Worm (Caenorhabditis elegans) whole organism, L2 larva: ENCODE results near the gene col-129.
A peak's percentile ranks its signal among the peaks of the same experiment; 100 is the strongest.

Experiments used
- C34F6.9 ChIP-seq: fragments of 150-350 bp; optimal IDR thresholded peaks from 2 replicates; lab custom pipeline; 2014; ENCODE audit warnings: missing biosample characterization, missing genetic modification characterization
- F13H6.1 ChIP-seq: sonication (generic microtip); optimal IDR thresholded peaks from 2 replicates; lab custom pipeline; 2016; ENCODE audit warnings: missing genetic modification characterization, missing compliant biosample characterization
- R02D3.7 ChIP-seq: fragments of 150-350 bp; optimal IDR thresholded peaks from 2 replicates; lab custom pipeline; 2014; ENCODE audit warnings: missing biosample characterization, missing genetic modification characterization
- Y55F3AM.14 ChIP-seq: fragments of 200-800 bp; sonication (Bioruptor generic); optimal IDR thresholded peaks from 2 replicates; lab custom pipeline; 2018; ENCODE audit warnings: mild to moderate bottlenecking, missing genetic modification characterization, missing compliant biosample characterization
- ZK546.5 ChIP-seq: sonication (generic microtip); optimal IDR thresholded peaks from 2 replicates; lab custom pipeline; 2017; ENCODE audit warnings: missing biosample characterization, missing genetic modification characterization
- alr-1 ChIP-seq: fragments of 150-350 bp; optimal IDR thresholded peaks from 2 replicates; lab custom pipeline; 2014; ENCODE audit warnings: missing biosample characterization, missing genetic modification characterization
- blmp-1 ChIP-seq: sonication (generic microtip); optimal IDR thresholded peaks from 2 replicates; lab custom pipeline; 2017; ENCODE audit warnings: missing genetic modification characterization, mild to moderate bottlenecking, missing compliant biosample characterization, antibody characterized with exemption, moderate library complexity; ENCODE audit not compliant: insufficient read depth
- ceh-16 ChIP-seq: fragments of 150-350 bp; optimal IDR thresholded peaks from 2 replicates; lab custom pipeline; 2014; ENCODE audit warnings: missing biosample characterization, missing genetic modification characterization
- ceh-82 ChIP-seq: fragments of 150-350 bp; optimal IDR thresholded peaks from 2 replicates; lab custom pipeline; 2014; ENCODE audit warnings: missing biosample characterization, missing genetic modification characterization
- egl-27 ChIP-seq: sonication (generic microtip); optimal IDR thresholded peaks from 3 replicates; lab custom pipeline; 2017; ENCODE audit warnings: missing biosample characterization, missing genetic modification reagents, missing genetic modification characterization
- elt-1 ChIP-seq: fragments of 150-350 bp; optimal IDR thresholded peaks from 2 replicates; lab custom pipeline; 2014; ENCODE audit warnings: missing biosample characterization, missing genetic modification characterization
- fos-1 ChIP-seq: fragments of 150-350 bp; optimal IDR thresholded peaks from 2 replicates; lab custom pipeline; 2014; ENCODE audit warnings: missing biosample characterization, missing genetic modification characterization
- lin-13 ChIP-seq: fragments of 150-350 bp; optimal IDR thresholded peaks from 2 replicates; lab custom pipeline; 2014; ENCODE audit warnings: missing biosample characterization, missing genetic modification reagents, missing genetic modification characterization
- lsy-2 ChIP-seq, 2 experiments: fragments of 150-350 bp in 1 of 2; sonication (generic microtip) in 1 of 2; optimal IDR thresholded peaks; 2 replicates each; lab custom pipeline; 2014 to 2017; ENCODE audit warnings: missing biosample characterization in 2 of 2, missing genetic modification characterization in 2 of 2
- mab-5 ChIP-seq: fragments of 150-350 bp; optimal IDR thresholded peaks from 2 replicates; lab custom pipeline; 2014; ENCODE audit warnings: missing biosample characterization, missing genetic modification characterization
- mbf-1 ChIP-seq: sonication (generic microtip); optimal IDR thresholded peaks from 2 replicates; lab custom pipeline; 2017; ENCODE audit warnings: missing biosample characterization, missing genetic modification characterization
- mdl-1 ChIP-seq, 2 experiments: fragments of 150-350 bp in 1 of 2; sonication (generic microtip) in 1 of 2; optimal IDR thresholded peaks; 2 replicates each; lab custom pipeline; 2017; ENCODE audit warnings: missing biosample characterization in 2 of 2, missing genetic modification characterization in 2 of 2
- nhr-10 ChIP-seq: sonication (generic microtip); optimal IDR thresholded peaks from 2 replicates; lab custom pipeline; 2017; ENCODE audit warnings: missing biosample characterization, missing genetic modification characterization
- nhr-11 ChIP-seq: fragments of 150-350 bp; optimal IDR thresholded peaks from 2 replicates; lab custom pipeline; 2014; ENCODE audit warnings: missing biosample characterization, missing genetic modification characterization
- nhr-129 ChIP-seq: fragments of 150-350 bp; optimal IDR thresholded peaks from 2 replicates; lab custom pipeline; 2014; ENCODE audit warnings: missing biosample characterization, missing genetic modification characterization
- nhr-21 ChIP-seq: fragments of 150-350 bp; optimal IDR thresholded peaks from 2 replicates; lab custom pipeline; 2014; ENCODE audit warnings: missing biosample characterization, missing genetic modification characterization
- nhr-23 ChIP-seq: fragments of 150-350 bp; optimal IDR thresholded peaks from 2 replicates; lab custom pipeline; 2014; ENCODE audit warnings: missing biosample characterization, missing genetic modification reagents, missing genetic modification characterization
- nhr-237 ChIP-seq: fragments of 150-350 bp; optimal IDR thresholded peaks from 2 replicates; lab custom pipeline; 2014; ENCODE audit warnings: missing biosample characterization, missing genetic modification characterization
- nhr-25 ChIP-seq: fragments of 150-350 bp; sonication (generic microtip); optimal IDR thresholded peaks from 3 replicates; lab custom pipeline; 2014; ENCODE audit warnings: missing biosample characterization, missing genetic modification characterization
- sem-4 ChIP-seq: fragments of 150-350 bp; optimal IDR thresholded peaks from 2 replicates; lab custom pipeline; 2014; ENCODE audit warnings: missing biosample characterization, missing genetic modification reagents, missing genetic modification characterization
- skn-1 ChIP-seq: sonication (generic microtip); optimal IDR thresholded peaks from 2 replicates; lab custom pipeline; 2017; ENCODE audit warnings: missing biosample characterization, missing genetic modification characterization
- sma-3 ChIP-seq: sonication (generic microtip); optimal IDR thresholded peaks from 2 replicates; lab custom pipeline; 2016; ENCODE audit warnings: missing genetic modification reagents, missing genetic modification characterization, missing compliant biosample characterization
- sma-9 ChIP-seq, 2 experiments: fragments of 150-350 bp in 1 of 2; sonication (generic microtip) in 1 of 2; optimal IDR thresholded peaks; 2 replicates each; lab custom pipeline; 2014 to 2016; ENCODE audit warnings: missing genetic modification characterization in 2 of 2, mild to moderate bottlenecking in 1 of 2, missing biosample characterization in 1 of 2, missing compliant biosample characterization in 1 of 2, missing genetic modification reagents in 1 of 2, moderate library complexity in 1 of 2
- unc-55 ChIP-seq: fragments of 150-350 bp; sonication (generic microtip); optimal IDR thresholded peaks from 3 replicates; lab custom pipeline; 2014; ENCODE audit warnings: missing biosample characterization, missing genetic modification reagents, missing genetic modification characterization
- ztf-1 ChIP-seq: fragments of 200-800 bp; sonication (Bioruptor generic); conservative IDR thresholded peaks from 2 replicates; pipeline ENCODE4 v1.3.6; 2022; ENCODE audit warnings: missing genetic modification characterization, missing compliant biosample characterization
- ztf-11 ChIP-seq: sonication (generic microtip); optimal IDR thresholded peaks from 2 replicates; lab custom pipeline; 2017; ENCODE audit warnings: missing biosample characterization, missing genetic modification characterization
- ztf-4 ChIP-seq: fragments of 150-350 bp; optimal IDR thresholded peaks from 2 replicates; lab custom pipeline; 2014; ENCODE audit warnings: missing biosample characterization, missing genetic modification characterization

The col-129 gene

ce11 chrIV:12127838-12128237 lies 17.6 kb upstream of the col-129 start:
- no peak for TF ChIP-seq ceh-16 (tag; lab: Kevin White, UChicago)
- no peak for TF ChIP-seq C34F6.9
- no peak for TF ChIP-seq nhr-25 (tag; lab: Kevin White, UChicago)
- no peak for TF ChIP-seq nhr-23
- TF ChIP-seq mdl-1 (tag; optimal IDR thresholded peaks at IDR 0.05; lab: Kevin White, UChicago): no peak
- no peak for TF ChIP-seq nhr-21 (tag; lab: Kevin White, UChicago)
- TF ChIP-seq Y55F3AM.14 (GFP tag; lab: Kevin White, UChicago): no peak
- TF ChIP-seq fos-1 (tag; lab: Kevin White, UChicago): no peak
- TF ChIP-seq mab-5 (tag; lab: Kevin White, UChicago): no peak
- TF ChIP-seq R02D3.7 (tag; lab: Kevin White, UChicago): no peak
- TF ChIP-seq F13H6.1: no peak
- no peak for TF ChIP-seq ztf-4 (tag; lab: Kevin White, UChicago)
- no peak for TF ChIP-seq sma-3
- peak; percentile 73 for TF ChIP-seq nhr-129 (tag; lab: Kevin White, UChicago)
- peak in 1 of 2 experiments; percentile 43 for TF ChIP-seq lsy-2 (tag; optimal IDR thresholded peaks at IDR 0.05; lab: Kevin White, UChicago)
- no peak for TF ChIP-seq elt-1 (tag; lab: Kevin White, UChicago)
- TF ChIP-seq blmp-1 (tag; lab: Kevin White, UChicago): no peak
- TF ChIP-seq sma-9 (GFP tag; optimal IDR thresholded peaks at IDR 0.05; lab: Kevin White, UChicago): no peak
- no peak for TF ChIP-seq sma-9 (tag; optimal IDR thresholded peaks at IDR 0.05; lab: Kevin White, UChicago)
- TF ChIP-seq unc-55: peak; percentile 31
- TF ChIP-seq ZK546.5 (tag; lab: Kevin White, UChicago): no peak
- TF ChIP-seq egl-27 (tag; lab: Kevin White, UChicago): no peak
- TF ChIP-seq lin-13 (GFP tag; lab: Kevin White, UChicago): no peak
- TF ChIP-seq ceh-82 (tag; lab: Kevin White, UChicago): no peak
- TF ChIP-seq, all 48 proteins: peak for 3

- TF ChIP-seq Y55F3AM.14 (GFP tag; lab: Kevin White, UChicago) (no peak), ztf-1 (GFP tag; lab: Robert Waterston, UW) (no peak), lsy-2 (tag; optimal IDR thresholded peaks at IDR 0.05; lab: Kevin White, UChicago) (peak in 1 of 2 experiments; percentile 15)
Measured at ce11 chrIV:12126740-12127472, 16.7 kb upstream of the col-129 start.

ce11 chrIV:12124314-12125084 lies 14.3 kb upstream of the col-129 start, which contains the start of gene dhhc-6:
Gene dhhc-6 (plus strand): TSS chrIV:12124952.
- TF ChIP-seq sma-9 (GFP tag; optimal IDR thresholded peaks at IDR 0.05; lab: Kevin White, UChicago) (no peak), sma-9 (tag; optimal IDR thresholded peaks at IDR 0.05; lab: Kevin White, UChicago) (no peak), nhr-25 (tag; lab: Kevin White, UChicago) (no peak), nhr-10 (tag; lab: Kevin White, UChicago) (no peak), F13H6.1 (no peak), mab-5 (tag; lab: Kevin White, UChicago) (no peak), ZK546.5 (tag; lab: Kevin White, UChicago) (no peak), alr-1 (no peak), fos-1 (tag; lab: Kevin White, UChicago) (no peak), sem-4 (tag; lab: Kevin White, UChicago) (no peak), ztf-11 (tag; lab: Kevin White, UChicago) (no peak), nhr-237 (tag; lab: Kevin White, UChicago) (no peak), mdl-1 (tag; optimal IDR thresholded peaks at IDR 0.05; lab: Kevin White, UChicago) (no peak), nhr-11 (tag; lab: Kevin White, UChicago) (no peak), nhr-129 (tag; lab: Kevin White, UChicago) (no peak), lsy-2 (tag; optimal IDR thresholded peaks at IDR 0.05; lab: Kevin White, UChicago) (no peak), skn-1 (no peak), mbf-1 (no peak)
